Fruit fly (Drosophila melanogaster) S2 (cell line): Measurements from ENCODE around the gene CG15308.

Experiments
- CG8478 ChIP-seq: fragments of >200 bp; optimal IDR thresholded peaks from 2 replicates; lab custom pipeline; 2018
- CTCF ChIP-seq, 2 experiments: fragments of >200 bp; optimal IDR thresholded peaks; 2 replicates each; lab custom pipeline; 2018

DNA sequence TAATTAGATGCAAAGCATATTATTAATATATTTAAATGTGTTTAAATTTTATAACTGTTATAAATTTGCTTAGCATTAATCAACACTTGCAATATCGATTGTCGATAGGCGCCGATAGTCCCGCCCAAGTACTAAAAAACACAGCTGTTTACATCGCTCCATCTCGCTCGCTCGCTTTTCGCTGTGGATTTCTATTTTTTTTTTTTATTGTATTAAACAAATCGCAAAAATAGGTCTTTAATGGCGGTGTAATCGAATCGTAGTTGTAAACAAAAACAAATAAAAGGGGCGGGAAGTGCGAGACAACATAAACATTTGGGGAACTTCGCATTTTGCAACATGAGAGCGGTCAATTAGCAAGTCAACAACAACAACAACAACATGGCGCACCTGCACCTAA, 1.0 kb upstream of the CG15308 start, which contains the start of gene CG34408:
- TF ChIP-seq CTCF (optimal IDR thresholded peaks at IDR 0.05; lab: Kevin White, UChicago), result no peak
- TF ChIP-seq CG8478 (lab: Kevin White, UChicago), result no peak
